Fruit fly (Drosophila melanogaster) whole organism, embryonic: ENCODE data around the gene mRpL28.

ENCODE experiments used
- Ada2b ChIP-seq: fragments of 200-800 bp; sonication (Bioruptor generic); IDR thresholded peaks from 2 replicates; pipeline ENCODE4 v1.3.6; 2022; ENCODE audit warnings: missing biosample characterization, missing genetic modification characterization
- Bgb ChIP-seq: fragments of 200-800 bp; sonication (Bioruptor generic); IDR thresholded peaks from 2 replicates; pipeline ENCODE4 v1.3.6; 2022; ENCODE audit warnings: missing biosample characterization, missing genetic modification characterization; ENCODE audit not compliant: partially characterized antibody
- CG10565 ChIP-seq: fragments of 200-800 bp; sonication (Bioruptor generic); optimal IDR thresholded peaks from 3 replicates; lab custom pipeline; 2016; ENCODE audit warnings: missing biosample characterization, mild to moderate bottlenecking, missing genetic modification characterization
- CG10654 ChIP-seq: fragments of 200-800 bp; sonication (Bioruptor generic); optimal IDR thresholded peaks from 2 replicates; lab custom pipeline; 2016; ENCODE audit warnings: missing biosample characterization, missing genetic modification characterization
- CG11398 ChIP-seq: fragments of 200-800 bp; sonication (Bioruptor generic); optimal IDR thresholded peaks from 2 replicates; lab custom pipeline; 2016; ENCODE audit warnings: missing biosample characterization, missing genetic modification characterization
- CG1233 ChIP-seq: fragments of 200-800 bp; sonication (Bioruptor generic); optimal IDR thresholded peaks from 4 replicates; lab custom pipeline; 2018; ENCODE audit warnings: missing biosample characterization, mild to moderate bottlenecking, missing genetic modification characterization
- CG12769 ChIP-seq: fragments of 200-800 bp; sonication (Bioruptor generic); optimal IDR thresholded peaks from 2 replicates; lab custom pipeline; 2019; ENCODE audit warnings: missing biosample characterization, mild to moderate bottlenecking, missing genetic modification characterization, moderate library complexity
- CG1602 ChIP-seq: fragments of 200-800 bp; sonication (Bioruptor generic); optimal IDR thresholded peaks from 3 replicates; lab custom pipeline; 2016; ENCODE audit warnings: missing biosample characterization, missing genetic modification characterization
- CG1603 ChIP-seq: fragments of 200-800 bp; sonication (Bioruptor generic); optimal IDR thresholded peaks from 2 replicates; lab custom pipeline; 2019; ENCODE audit warnings: missing biosample characterization, mild to moderate bottlenecking, missing genetic modification characterization, moderate library complexity
- CG16813 ChIP-seq: fragments of 200-800 bp; sonication (Bioruptor generic); IDR thresholded peaks from 3 replicates; pipeline ENCODE4 v1.3.6; 2022; ENCODE audit warnings: missing biosample characterization, missing genetic modification characterization; ENCODE audit not compliant: partially characterized antibody
- CG1792 ChIP-seq: fragments of 200-800 bp; sonication (Bioruptor generic); optimal IDR thresholded peaks from 2 replicates; lab custom pipeline; 2016; ENCODE audit warnings: missing biosample characterization, missing genetic modification characterization
- CG18476 ChIP-seq: fragments of 200-800 bp; sonication (Bioruptor generic); optimal IDR thresholded peaks from 2 replicates; lab custom pipeline; 2016; ENCODE audit warnings: missing biosample characterization, mild to moderate bottlenecking, missing genetic modification characterization
- CG2875 ChIP-seq: fragments of 200-800 bp; sonication (Bioruptor generic); optimal IDR thresholded peaks from 2 replicates; lab custom pipeline; 2017; ENCODE audit warnings: missing biosample characterization, mild to moderate bottlenecking, missing genetic modification characterization, missing genetic modification reagents
- CG32767 ChIP-seq: fragments of 200-800 bp; sonication (Bioruptor generic); IDR thresholded peaks from 2 replicates; pipeline ENCODE4 v1.3.6; 2022; ENCODE audit warnings: missing biosample characterization, missing genetic modification characterization
- CG3281 ChIP-seq: fragments of 200-800 bp; sonication (Bioruptor generic); optimal IDR thresholded peaks from 3 replicates; lab custom pipeline; 2017; ENCODE audit warnings: missing biosample characterization, mild to moderate bottlenecking, missing genetic modification characterization
- CG3407 ChIP-seq: fragments of 200-800 bp; sonication (Bioruptor generic); optimal IDR thresholded peaks from 2 replicates; lab custom pipeline; 2018; ENCODE audit warnings: missing biosample characterization, mild to moderate bottlenecking, missing genetic modification characterization
- CG34376 ChIP-seq: fragments of 200-800 bp; sonication (Bioruptor generic); optimal IDR thresholded peaks from 2 replicates; lab custom pipeline; 2018; ENCODE audit warnings: missing biosample characterization, mild to moderate bottlenecking, missing genetic modification characterization
- CG3995 ChIP-seq: fragments of 200-800 bp; sonication (Bioruptor generic); optimal IDR thresholded peaks from 3 replicates; lab custom pipeline; 2016; ENCODE audit warnings: missing biosample characterization, missing genetic modification characterization
- CG7271 ChIP-seq: fragments of 200-800 bp; sonication (Bioruptor generic); optimal IDR thresholded peaks from 2 replicates; lab custom pipeline; 2018; ENCODE audit warnings: missing biosample characterization, mild to moderate bottlenecking, missing genetic modification characterization, moderate library complexity
- CG7357 ChIP-seq: fragments of 200-800 bp; sonication (Bioruptor generic); IDR thresholded peaks from 3 replicates; pipeline ENCODE4 v1.3.6; 2022; ENCODE audit warnings: missing biosample characterization, missing genetic modification characterization
- CG8281 ChIP-seq: fragments of 200-800 bp; sonication (Bioruptor generic); optimal IDR thresholded peaks from 2 replicates; lab custom pipeline; 2018; ENCODE audit warnings: missing biosample characterization, mild to moderate bottlenecking, missing genetic modification characterization, moderate library complexity
- Dfd ChIP-seq, 2 experiments: fragments of >200 bp; optimal IDR thresholded peaks; 2 replicates each; lab custom pipeline; 2017; ENCODE audit warnings: missing biosample characterization in 2 of 2, missing genetic modification characterization in 2 of 2
- Fer2 ChIP-seq: fragments of 200-800 bp; sonication (Bioruptor generic); optimal IDR thresholded peaks from 2 replicates; lab custom pipeline; 2018; ENCODE audit warnings: missing biosample characterization, mild to moderate bottlenecking, missing genetic modification characterization, moderate library complexity
- HLHmδ ChIP-seq: fragments of 200-800 bp; sonication (Bioruptor generic); optimal IDR thresholded peaks from 2 replicates; lab custom pipeline; 2018; ENCODE audit warnings: missing biosample characterization, mild to moderate bottlenecking, missing genetic modification characterization, moderate library complexity
- Kr ChIP-seq: fragments of 200-800 bp; sonication (Bioruptor generic); optimal IDR thresholded peaks from 2 replicates; lab custom pipeline; 2017; ENCODE audit warnings: missing biosample characterization, mild to moderate bottlenecking, missing genetic modification characterization
- Mad ChIP-seq: fragments of 200-800 bp; sonication (Bioruptor generic); optimal IDR thresholded peaks from 2 replicates; lab custom pipeline; 2016; ENCODE audit warnings: missing biosample characterization, missing genetic modification characterization
- Myb ChIP-seq: fragments of 200-800 bp; sonication (Bioruptor generic); optimal IDR thresholded peaks from 2 replicates; lab custom pipeline; 2016; ENCODE audit warnings: missing biosample characterization, missing genetic modification characterization
- Opbp ChIP-seq: fragments of 200-800 bp; sonication (Bioruptor generic); IDR thresholded peaks from 3 replicates; pipeline ENCODE4 v1.3.6; 2022; ENCODE audit warnings: missing biosample characterization, missing genetic modification characterization; ENCODE audit not compliant: partially characterized antibody
- Rfx ChIP-seq: fragments of 200-800 bp; sonication (Bioruptor generic); IDR thresholded peaks from 2 replicates; pipeline ENCODE4 v1.3.6; 2022; ENCODE audit warnings: missing biosample characterization, missing genetic modification characterization
- ara ChIP-seq: fragments of 200-800 bp; sonication (Bioruptor generic); IDR thresholded peaks from 2 replicates; pipeline ENCODE4 v1.3.6; 2022; ENCODE audit warnings: missing biosample characterization, missing genetic modification characterization
- dmrt11E ChIP-seq: fragments of 200-800 bp; sonication (Bioruptor generic); optimal IDR thresholded peaks from 3 replicates; lab custom pipeline; 2018; ENCODE audit warnings: missing biosample characterization, mild to moderate bottlenecking, missing genetic modification characterization, moderate library complexity
- gem ChIP-seq: fragments of 200-800 bp; sonication (Bioruptor generic); optimal IDR thresholded peaks from 2 replicates; lab custom pipeline; 2019; ENCODE audit warnings: missing biosample characterization, mild to moderate bottlenecking, missing genetic modification characterization, moderate library complexity
- ind ChIP-seq: fragments of 200-800 bp; sonication (Bioruptor generic); optimal IDR thresholded peaks from 3 replicates; lab custom pipeline; 2016; ENCODE audit warnings: missing biosample characterization, missing genetic modification characterization
- ken ChIP-seq: fragments of 200-800 bp; sonication (Bioruptor generic); IDR thresholded peaks from 3 replicates; pipeline ENCODE4 v1.3.6; 2022; ENCODE audit warnings: missing biosample characterization, missing genetic modification characterization
- lov ChIP-seq, 2 experiments: fragments of 200-800 bp in 1 of 2; fragments of >200 bp in 1 of 2; sonication (Bioruptor generic) in 1 of 2; IDR thresholded peaks in 1 of 2; optimal IDR thresholded peaks in 1 of 2; 2 replicates in 1 of 2; 3 replicates in 1 of 2; pipeline versions ENCODE4 v1.3.6 to Lab custom; 2017 to 2022; ENCODE audit warnings: missing biosample characterization in 1 of 2, missing genetic modification characterization in 1 of 2
- luna ChIP-seq: fragments of 200-800 bp; sonication (Bioruptor generic); optimal IDR thresholded peaks from 2 replicates; lab custom pipeline; 2016; ENCODE audit warnings: missing biosample characterization, missing genetic modification characterization
- mam ChIP-seq: fragments of 200-800 bp; sonication (Bioruptor generic); optimal IDR thresholded peaks from 3 replicates; lab custom pipeline; 2016; ENCODE audit warnings: missing biosample characterization, missing genetic modification characterization
- odd ChIP-seq: fragments of 200-800 bp; sonication (Bioruptor generic); optimal IDR thresholded peaks from 2 replicates; lab custom pipeline; 2017; ENCODE audit warnings: missing biosample characterization, mild to moderate bottlenecking, missing genetic modification characterization
- org-1 ChIP-seq: fragments of 200-800 bp; sonication (Bioruptor generic); optimal IDR thresholded peaks from 2 replicates; lab custom pipeline; 2017; ENCODE audit warnings: missing biosample characterization, missing genetic modification characterization
- phol ChIP-seq: fragments of 200-800 bp; sonication (Bioruptor generic); optimal IDR thresholded peaks from 3 replicates; lab custom pipeline; 2018; ENCODE audit warnings: missing biosample characterization, mild to moderate bottlenecking, missing genetic modification characterization, moderate library complexity
- row ChIP-seq: fragments of 200-800 bp; sonication (Bioruptor generic); IDR thresholded peaks from 3 replicates; pipeline ENCODE4 v1.3.6; 2022; ENCODE audit warnings: missing biosample characterization, missing genetic modification characterization
- run ChIP-seq: fragments of 200-800 bp; sonication (Bioruptor generic); optimal IDR thresholded peaks from 3 replicates; lab custom pipeline; 2018; ENCODE audit warnings: missing biosample characterization, mild to moderate bottlenecking, missing genetic modification characterization
- schlank ChIP-seq: fragments of 200-800 bp; sonication (Bioruptor generic); optimal IDR thresholded peaks from 2 replicates; lab custom pipeline; 2018; ENCODE audit warnings: missing biosample characterization, mild to moderate bottlenecking, missing genetic modification characterization
- sens ChIP-seq: fragments of 200-800 bp; sonication (Bioruptor generic); peaks from one replicate; lab custom pipeline; 2016; ENCODE audit warnings: missing biosample characterization, missing genetic modification characterization
- so ChIP-seq: fragments of 200-800 bp; sonication (Bioruptor generic); IDR thresholded peaks from 3 replicates; pipeline ENCODE4 v1.3.6; 2022; ENCODE audit warnings: missing biosample characterization, missing genetic modification characterization
- sob ChIP-seq: fragments of 200-800 bp; sonication (Bioruptor generic); IDR thresholded peaks from 2 replicates; pipeline ENCODE4 v1.3.6; 2022; ENCODE audit warnings: missing biosample characterization, missing genetic modification characterization
- usp ChIP-seq: fragments of >200 bp; optimal IDR thresholded peaks from 2 replicates; lab custom pipeline; 2017; ENCODE audit warnings: missing biosample characterization, missing genetic modification characterization
- zen ChIP-seq: fragments of 200-800 bp; sonication (Bioruptor generic); optimal IDR thresholded peaks from 3 replicates; lab custom pipeline; 2018; ENCODE audit warnings: missing biosample characterization, mild to moderate bottlenecking, missing genetic modification characterization, moderate library complexity
- zen2 ChIP-seq: fragments of 200-800 bp; sonication (Bioruptor generic); IDR thresholded peaks from 3 replicates; pipeline ENCODE4 v1.3.6; 2022; ENCODE audit warnings: missing biosample characterization, missing genetic modification characterization; ENCODE audit not compliant: partially characterized antibody
- zfh1 ChIP-seq: fragments of 200-800 bp; sonication (Bioruptor generic); IDR thresholded peaks from 3 replicates; pipeline ENCODE4 v1.3.6; 2022; ENCODE audit warnings: missing biosample characterization, missing genetic modification characterization

The mRpL28 gene

DNA sequence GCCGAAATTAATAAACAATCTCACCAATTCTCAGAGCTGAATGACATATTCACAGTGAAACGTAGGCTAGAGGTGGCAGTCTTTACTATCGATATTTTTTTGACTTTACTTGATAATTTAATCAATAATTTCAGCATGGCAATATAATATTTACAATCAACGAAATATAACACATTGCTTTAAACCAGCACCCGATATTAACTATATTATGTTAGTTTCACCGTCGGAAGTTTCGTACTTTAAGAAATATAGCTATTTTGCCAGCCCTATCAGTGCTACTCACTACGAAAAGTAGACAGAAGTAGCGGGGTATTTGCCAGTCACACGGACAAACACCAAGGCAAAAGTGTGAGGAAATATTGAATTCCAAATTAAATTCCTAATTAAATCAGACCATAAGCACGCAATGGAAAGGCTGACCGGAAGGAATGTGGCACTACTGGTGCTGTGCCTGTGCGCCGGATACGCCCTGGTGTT is 37.0 kb downstream of the mRpL28 start, which contains the start of the genes CG31917, Tfb5 and SelT (continued):
- TF ChIP-seq row (GFP tag; lab: Robert Waterston, UW) = peak; percentile 95
- no peak for TF ChIP-seq run (tag; lab: Kevin White, UChicago)
- TF ChIP-seq Bgb (GFP tag; lab: Robert Waterston, UW) = peak; percentile 75
- TF ChIP-seq CG10565 = no peak
- TF ChIP-seq CG11398 (GFP tag; lab: Kevin White, UChicago) = no peak
- TF ChIP-seq CG2875 = no peak
- TF ChIP-seq dmrt11E = peak; percentile 52
- peak; percentile 47 for TF ChIP-seq ind
- TF ChIP-seq org-1 (GFP tag; lab: Kevin White, UChicago) = no peak
- peak; percentile 52 for TF ChIP-seq CG3995 (GFP tag; lab: Kevin White, UChicago)
- TF ChIP-seq CG3407 (GFP tag; lab: Kevin White, UChicago) = no peak
- no peak for TF ChIP-seq CG7271 (tag; lab: Kevin White, UChicago)
- TF ChIP-seq Rfx (GFP tag; lab: Robert Waterston, UW) = peak; percentile 80
- TF ChIP-seq so (GFP tag; lab: Robert Waterston, UW) = no peak
- TF ChIP-seq CG32767 (GFP tag; lab: Robert Waterston, UW) = no peak
- peak; percentile 32; the same call in 1 of the 2 replicates for TF ChIP-seq sob (GFP tag; lab: Robert Waterston, UW)
- TF ChIP-seq gem (tag; lab: Kevin White, UChicago) = no peak
- peak; percentile 3 for TF ChIP-seq schlank
- TF ChIP-seq zen2 = peak; percentile 28; the same call in 2 of the 3 replicates
- TF ChIP-seq CG34376 (GFP tag; lab: Kevin White, UChicago) = peak; percentile 3
- TF ChIP-seq CG1792 (GFP tag; lab: Kevin White, UChicago) = peak; percentile 37
- no peak for TF ChIP-seq CG8281 (tag; lab: Kevin White, UChicago)
- no peak for TF ChIP-seq usp
- TF ChIP-seq ken (GFP tag; lab: Robert Waterston, UW) = no peak
- no peak for TF ChIP-seq ara (GFP tag; lab: Robert Waterston, UW)
- TF ChIP-seq CG12769 (tag; lab: Kevin White, UChicago) = no peak
- peak; percentile 17 for TF ChIP-seq CG18476 (GFP tag; lab: Kevin White, UChicago)
- TF ChIP-seq CG1233 (GFP tag; lab: Kevin White, UChicago) = peak; percentile 46
- TF ChIP-seq Fer2 = peak; percentile 17
- no peak for TF ChIP-seq Kr (GFP tag; lab: Kevin White, UChicago)
- TF ChIP-seq CG16813 (GFP tag; lab: Robert Waterston, UW) = peak; percentile 81
- TF ChIP-seq odd = no peak
- peak; percentile 70 for TF ChIP-seq phol (tag; lab: Kevin White, UChicago)
- peak; percentile 40 for TF ChIP-seq Mad (GFP tag; lab: Kevin White, UChicago)
- peak; percentile 59; the same call in 1 of the 3 replicates for TF ChIP-seq zfh1 (GFP tag; lab: Robert Waterston, UW)
- TF ChIP-seq HLHmδ = no peak
- TF ChIP-seq lov (optimal IDR thresholded peaks at IDR 0.05; lab: Kevin White, UChicago) = peak; percentile 60
- no peak for TF ChIP-seq lov (GFP tag; IDR thresholded peaks at IDR 0.05; lab: Robert Waterston, UW)
- TF ChIP-seq CG1602 (GFP tag; lab: Kevin White, UChicago) = peak; percentile 55
- peak; percentile 68 for TF ChIP-seq mam (GFP tag; lab: Kevin White, UChicago)
- TF ChIP-seq Myb (GFP tag; lab: Kevin White, UChicago) = peak; percentile 14
- peak; percentile 75 for TF ChIP-seq CG1603
- TF ChIP-seq CG7357 = no peak
- peak; percentile 46; the same call in 1 of the 2 replicates for TF ChIP-seq Ada2b (GFP tag; lab: Robert Waterston, UW)
- TF ChIP-seq Dfd (GFP tag; optimal IDR thresholded peaks at IDR 0.05; lab: Kevin White, UChicago) = no peak
- TF ChIP-seq sens (GFP tag; lab: Kevin White, UChicago) = peak; percentile 89
- TF ChIP-seq zen (tag; lab: Kevin White, UChicago) = peak; percentile 50
- no peak for TF ChIP-seq CG3281 (GFP tag; lab: Kevin White, UChicago)
- TF ChIP-seq CG10654 (GFP tag; lab: Kevin White, UChicago) = no peak
- TF ChIP-seq Opbp (GFP tag; lab: Robert Waterston, UW) = no peak
- no peak for TF ChIP-seq luna (GFP tag; lab: Kevin White, UChicago)
